Worm (Caenorhabditis elegans): ENCODE results near the gene eef-1A.2.

DNA sequence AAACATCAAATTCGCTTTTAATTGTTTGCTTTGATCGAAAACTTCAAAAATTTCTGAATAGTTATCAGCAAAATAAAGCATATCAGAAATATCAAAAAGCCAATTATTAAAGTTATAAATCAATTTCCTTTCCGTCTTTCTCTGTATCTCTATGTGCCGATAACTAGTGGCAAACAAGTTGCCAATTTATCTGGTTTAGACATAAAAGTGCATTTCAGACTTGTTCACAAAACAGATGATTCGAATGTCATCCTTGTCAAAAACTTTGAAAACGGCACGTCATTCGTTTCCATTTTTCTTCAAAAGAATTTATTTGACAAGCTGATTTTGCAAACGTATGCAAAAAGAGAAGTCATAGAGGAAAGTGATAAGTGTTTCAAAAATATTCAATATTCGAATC, 43.9 kb downstream of the eef-1A.2 start:
- no peak for TF ChIP-seq nhr-11 (tag; optimal IDR thresholded peaks at IDR 0.05)
- TF ChIP-seq nfya-1 (tag; optimal IDR thresholded peaks at IDR 0.05) = no peak
- TF ChIP-seq ets-4 (tag; optimal IDR thresholded peaks at IDR 0.05) = no peak
- TF ChIP-seq unc-86 (tag; optimal IDR thresholded peaks at IDR 0.05) = no peak
- no peak for TF ChIP-seq syd-9 (tag; optimal IDR thresholded peaks at IDR 0.05)
- TF ChIP-seq hlh-30 (tag; optimal IDR thresholded peaks at IDR 0.05; ENCODE audit: insufficient read depth) = no peak
- TF ChIP-seq pha-4 (tag; optimal IDR thresholded peaks at IDR 0.05) = no peak
- TF ChIP-seq lin-11 (tag; optimal IDR thresholded peaks at IDR 0.05) = no peak
- TF ChIP-seq dmd-4 (tag; optimal IDR thresholded peaks at IDR 0.05; ENCODE audit: borderline replicate concordance) = no peak
- no peak for TF ChIP-seq ama-1 (optimal IDR thresholded peaks at IDR 0.05)

All from whole organism, late embryonic.